Worm (Caenorhabditis elegans) whole organism, early embryonic: Measurements from ENCODE around the gene dop-1.

Experiments
- B0310.2 ChIP-seq: sonication (generic microtip); optimal IDR thresholded peaks from 2 replicates; lab custom pipeline; 2016; ENCODE audit warnings: mild to moderate bottlenecking, missing genetic modification characterization, missing compliant biosample characterization
- F13C5.2 ChIP-seq: sonication (generic microtip); optimal IDR thresholded peaks from 2 replicates; lab custom pipeline; 2017; ENCODE audit warnings: mild to moderate bottlenecking, missing genetic modification characterization, inconsistent platforms, missing compliant biosample characterization
- aly-1 ChIP-seq: sonication (generic microtip); optimal IDR thresholded peaks from 2 replicates; lab custom pipeline; 2016; ENCODE audit warnings: missing genetic modification characterization, missing compliant biosample characterization
- ama-1 ChIP-seq: fragments of 150-350 bp; optimal IDR thresholded peaks from 2 replicates; lab custom pipeline; 2014
- ceh-13 ChIP-seq: fragments of 200-800 bp; sonication (Bioruptor generic); optimal IDR thresholded peaks from 2 replicates; lab custom pipeline; 2018; ENCODE audit warnings: mild to moderate bottlenecking, missing genetic modification characterization, missing compliant biosample characterization
- ceh-36 ChIP-seq: sonication (generic microtip); optimal IDR thresholded peaks from 2 replicates; lab custom pipeline; 2016; ENCODE audit warnings: missing genetic modification characterization, inconsistent platforms, missing compliant biosample characterization
- ets-7 ChIP-seq: sonication (generic microtip); optimal IDR thresholded peaks from 2 replicates; lab custom pipeline; 2016; ENCODE audit warnings: missing genotype, missing genetic modification characterization, missing compliant biosample characterization
- flt-1 ChIP-seq: fragments of 200-800 bp; sonication (Bioruptor generic); IDR thresholded peaks from 2 replicates; pipeline ENCODE4 v1.3.6; 2022; ENCODE audit warnings: missing genetic modification characterization, missing compliant biosample characterization
- hmbx-1 ChIP-seq: sonication (generic microtip); optimal IDR thresholded peaks from 2 replicates; lab custom pipeline; 2016; ENCODE audit warnings: mild to moderate bottlenecking, missing genetic modification characterization, missing compliant biosample characterization
- hmg-4 ChIP-seq: fragments of 200-800 bp; sonication (Bioruptor generic); optimal IDR thresholded peaks from 2 replicates; lab custom pipeline; 2018; ENCODE audit warnings: mild to moderate bottlenecking, missing genetic modification characterization, missing compliant biosample characterization
- hnd-1 ChIP-seq: sonication (generic microtip); optimal IDR thresholded peaks from 2 replicates; lab custom pipeline; 2016; ENCODE audit warnings: missing genetic modification characterization, missing compliant biosample characterization
- pes-1 ChIP-seq: fragments of 200-800 bp; sonication (Bioruptor generic); IDR thresholded peaks from 2 replicates; pipeline ENCODE4 v1.3.6; 2022; ENCODE audit warnings: missing genetic modification reagents, missing genetic modification characterization, missing compliant biosample characterization
- scrt-1 ChIP-seq: fragments of 200-800 bp; sonication (Bioruptor generic); IDR thresholded peaks from 2 replicates; pipeline ENCODE4 v1.3.6; 2022; ENCODE audit warnings: missing genetic modification characterization, missing compliant biosample characterization
- sea-1 ChIP-seq: fragments of 200-800 bp; sonication (Bioruptor generic); conservative IDR thresholded peaks from 2 replicates; pipeline ENCODE4 v1.3.6; 2022; ENCODE audit warnings: missing genetic modification characterization, missing compliant biosample characterization
- tbx-11 ChIP-seq: fragments of 200-800 bp; sonication (Bioruptor generic); IDR thresholded peaks from 2 replicates; pipeline ENCODE4 v1.3.6; 2022; ENCODE audit warnings: missing genetic modification characterization, missing compliant biosample characterization
- tbx-37 ChIP-seq: fragments of 200-800 bp; sonication (Bioruptor generic); conservative IDR thresholded peaks from 2 replicates; pipeline ENCODE4 v1.3.6; 2022; ENCODE audit warnings: missing genetic modification reagents, missing genetic modification characterization, missing compliant biosample characterization
- tra-4 ChIP-seq: sonication (generic microtip); optimal IDR thresholded peaks from 2 replicates; lab custom pipeline; 2017; ENCODE audit warnings: missing genetic modification characterization, missing compliant biosample characterization

The dop-1 gene

DNA sequence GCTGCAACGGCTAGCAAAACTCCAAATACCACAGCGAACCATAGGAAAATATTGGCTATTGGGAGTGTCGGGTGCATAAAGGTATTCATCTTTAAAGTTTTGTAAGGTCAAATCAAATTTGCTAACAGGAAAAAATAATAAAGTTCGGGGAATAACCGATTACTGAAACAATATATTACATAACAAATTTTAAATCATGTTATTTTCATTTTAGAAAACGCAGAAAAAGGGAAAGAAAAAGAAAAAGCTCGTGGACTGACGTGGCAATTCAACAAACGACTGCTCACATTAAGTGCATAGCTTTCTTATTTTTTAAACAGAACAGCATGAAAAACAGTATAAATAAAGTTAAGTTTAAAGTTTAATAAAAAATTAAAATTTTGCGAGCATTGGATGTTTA lies 45.5 kb downstream of the dop-1 start, which contains the start of gene R160.6:
Gene R160.6, minus strand, starts transcription at position 101 of the 400 bp plus-strand sequence.
- no peak for TF ChIP-seq hmg-4 (GFP tag; lab: Kevin White, UChicago)
- TF ChIP-seq tbx-11 (GFP tag; lab: Robert Waterston, UW), result no peak
- no peak for TF ChIP-seq tra-4 (tag; lab: Kevin White, UChicago)
- TF ChIP-seq ceh-36 (tag; lab: Kevin White, UChicago), result no peak
- TF ChIP-seq aly-1, result no peak
- no peak for TF ChIP-seq scrt-1
- no peak for TF ChIP-seq tbx-37 (GFP tag; lab: Robert Waterston, UW)
- TF ChIP-seq ets-7 (tag; lab: Kevin White, UChicago), result no peak
- no peak for TF ChIP-seq ama-1 (lab: Kevin White, UChicago)
- no peak for TF ChIP-seq F13C5.2 (tag; lab: Kevin White, UChicago)
- TF ChIP-seq hmbx-1 (tag; lab: Kevin White, UChicago), result no peak
- no peak for TF ChIP-seq hnd-1 (tag; lab: Kevin White, UChicago)
- no peak for TF ChIP-seq B0310.2 (tag; lab: Kevin White, UChicago)

DNA sequence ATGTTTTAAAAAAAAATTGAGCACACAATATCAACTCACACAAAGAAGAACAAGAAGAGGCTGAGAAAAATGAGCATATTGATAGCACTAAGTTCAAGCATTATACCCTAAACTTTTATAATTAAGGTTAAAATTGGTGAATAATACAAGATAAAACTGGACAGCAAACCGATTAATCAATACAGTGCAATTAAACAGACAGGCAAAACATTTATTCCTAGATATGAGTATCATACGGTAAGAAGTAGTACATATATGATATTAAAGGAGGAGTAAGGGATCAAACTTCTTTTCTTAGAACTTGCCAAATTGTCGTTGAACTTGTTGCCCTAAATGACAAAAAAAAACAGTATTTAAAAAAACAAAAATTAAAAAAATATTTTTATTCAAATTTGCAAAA lies 46.7 kb downstream of the dop-1 start, which contains the start of gene R160.14:
Gene R160.14, minus strand, starts transcription at position 101 of the 400 bp plus-strand sequence.
- TF ChIP-seq pes-1 (GFP tag; lab: Robert Waterston, UW), result no peak
- no peak for TF ChIP-seq scrt-1
- no peak for TF ChIP-seq tbx-11 (GFP tag; lab: Robert Waterston, UW)
- TF ChIP-seq aly-1, result no peak
- TF ChIP-seq sea-1, result no peak
- TF ChIP-seq F13C5.2 (tag; lab: Kevin White, UChicago), result no peak
- TF ChIP-seq tbx-37 (GFP tag; lab: Robert Waterston, UW), result no peak
- TF ChIP-seq ama-1 (lab: Kevin White, UChicago), result no peak
- no peak for TF ChIP-seq tra-4 (tag; lab: Kevin White, UChicago)
- no peak for TF ChIP-seq ets-7 (tag; lab: Kevin White, UChicago)
- no peak for TF ChIP-seq ceh-13 (GFP tag; lab: Kevin White, UChicago)
- TF ChIP-seq hmbx-1 (tag; lab: Kevin White, UChicago), result no peak
- TF ChIP-seq hnd-1 (tag; lab: Kevin White, UChicago), result no peak
- TF ChIP-seq flt-1 (GFP tag; lab: Robert Waterston, UW), result no peak
- no peak for TF ChIP-seq B0310.2 (tag; lab: Kevin White, UChicago)
- no peak for TF ChIP-seq ceh-36 (tag; lab: Kevin White, UChicago)
- TF ChIP-seq hmg-4 (GFP tag; lab: Kevin White, UChicago), result no peak

DNA sequence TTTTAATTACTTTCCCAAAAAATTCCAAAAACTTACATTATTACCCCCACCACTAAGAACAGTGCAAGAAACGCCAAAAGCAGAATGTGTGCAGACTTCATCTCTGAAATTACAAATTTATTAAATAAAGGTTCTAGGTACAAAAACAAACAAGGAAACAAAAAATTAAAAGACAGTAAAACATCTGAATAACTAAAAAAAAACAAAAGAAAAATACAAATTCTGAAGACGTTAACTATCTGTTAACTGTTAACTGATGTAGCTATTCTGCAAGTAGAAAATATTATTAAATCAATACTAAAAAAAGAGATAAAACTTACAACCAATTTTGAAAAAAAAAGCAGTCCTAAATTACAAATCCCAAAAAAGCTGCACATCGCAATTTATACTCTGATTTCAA lies 47.2 kb downstream of the dop-1 start, which contains the start of gene R160.13:
Gene R160.13, minus strand, starts transcription at position 101 of the 400 bp plus-strand sequence.
- TF ChIP-seq B0310.2 (tag; lab: Kevin White, UChicago), result no peak
- no peak for TF ChIP-seq scrt-1
- TF ChIP-seq hmbx-1 (tag; lab: Kevin White, UChicago), result no peak
- TF ChIP-seq aly-1, result no peak
- no peak for TF ChIP-seq tra-4 (tag; lab: Kevin White, UChicago)
- TF ChIP-seq tbx-11 (GFP tag; lab: Robert Waterston, UW), result no peak
- no peak for TF ChIP-seq ceh-13 (GFP tag; lab: Kevin White, UChicago)
- TF ChIP-seq ceh-36 (tag; lab: Kevin White, UChicago), result no peak
- TF ChIP-seq ama-1 (lab: Kevin White, UChicago), result no peak
- TF ChIP-seq hnd-1 (tag; lab: Kevin White, UChicago), result no peak
- no peak for TF ChIP-seq pes-1 (GFP tag; lab: Robert Waterston, UW)
- TF ChIP-seq hmg-4 (GFP tag; lab: Kevin White, UChicago), result no peak
- no peak for TF ChIP-seq ets-7 (tag; lab: Kevin White, UChicago)
- no peak for TF ChIP-seq tbx-37 (GFP tag; lab: Robert Waterston, UW)
- TF ChIP-seq F13C5.2 (tag; lab: Kevin White, UChicago), result no peak
- no peak for TF ChIP-seq flt-1 (GFP tag; lab: Robert Waterston, UW)
- TF ChIP-seq sea-1, result no peak

DNA sequence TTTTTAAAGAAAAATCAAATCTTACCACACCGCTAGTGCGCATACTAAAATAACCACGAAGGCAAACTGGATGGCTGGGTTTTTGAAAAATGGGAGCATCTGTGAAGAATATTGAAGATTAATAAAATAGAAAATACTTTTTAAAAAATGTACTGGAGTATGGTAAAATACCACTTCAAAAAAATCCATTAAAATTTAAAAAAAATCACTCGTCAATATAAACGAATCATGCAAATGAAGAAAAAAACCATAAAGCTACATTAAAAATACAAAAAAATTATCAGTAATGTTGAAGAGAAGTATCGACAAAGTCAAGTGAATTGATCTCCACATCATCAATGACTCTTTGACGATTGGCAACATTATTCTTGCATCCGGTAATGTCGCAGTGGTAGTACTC lies 47.9 kb downstream of the dop-1 start, which contains the start of gene R160.5:
Gene R160.5, minus strand, starts transcription at position 101 of the 400 bp plus-strand sequence.
- TF ChIP-seq hmg-4 (GFP tag; lab: Kevin White, UChicago) (no peak), flt-1 (GFP tag; lab: Robert Waterston, UW) (no peak), tbx-37 (GFP tag; lab: Robert Waterston, UW) (no peak), ceh-36 (tag; lab: Kevin White, UChicago) (no peak), hmbx-1 (tag; lab: Kevin White, UChicago) (no peak), scrt-1 (no peak), tra-4 (tag; lab: Kevin White, UChicago) (no peak), ceh-13 (GFP tag; lab: Kevin White, UChicago) (no peak), sea-1 (no peak), aly-1 (no peak), pes-1 (GFP tag; lab: Robert Waterston, UW) (no peak), ets-7 (tag; lab: Kevin White, UChicago) (no peak), hnd-1 (tag; lab: Kevin White, UChicago) (no peak), F13C5.2 (tag; lab: Kevin White, UChicago) (no peak), B0310.2 (tag; lab: Kevin White, UChicago) (no peak), tbx-11 (GFP tag; lab: Robert Waterston, UW) (no peak), ama-1 (lab: Kevin White, UChicago) (no peak)

DNA sequence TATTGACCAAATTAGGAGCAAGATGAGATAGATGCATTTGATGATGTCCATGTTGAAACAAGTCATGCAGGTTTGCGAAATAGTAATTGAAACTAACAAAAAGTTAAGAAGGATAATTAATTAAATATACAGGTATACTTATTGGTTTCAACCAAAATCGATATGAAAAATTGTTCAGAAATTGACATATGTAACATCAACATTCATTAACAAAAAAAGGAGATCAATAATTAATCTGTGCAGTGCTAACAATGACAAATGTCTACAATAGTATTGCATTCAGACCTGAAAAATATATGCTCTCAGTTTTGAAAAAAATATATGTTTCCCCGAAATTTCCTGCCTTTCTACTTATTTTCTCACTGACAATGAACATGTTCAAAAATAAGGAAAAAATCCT lies 49.9 kb downstream of the dop-1 start, which contains the start of gene R160.4:
Gene R160.4, minus strand, starts transcription at position 101 of the 400 bp plus-strand sequence.
- TF ChIP-seq hmbx-1 (tag; lab: Kevin White, UChicago) (no peak), B0310.2 (tag; lab: Kevin White, UChicago) (no peak), tra-4 (tag; lab: Kevin White, UChicago) (no peak), tbx-37 (GFP tag; lab: Robert Waterston, UW) (no peak), ceh-36 (tag; lab: Kevin White, UChicago) (no peak), tbx-11 (GFP tag; lab: Robert Waterston, UW) (no peak), flt-1 (GFP tag; lab: Robert Waterston, UW) (no peak), ceh-13 (GFP tag; lab: Kevin White, UChicago) (no peak), hnd-1 (tag; lab: Kevin White, UChicago) (no peak), sea-1 (no peak), pes-1 (GFP tag; lab: Robert Waterston, UW) (no peak), ama-1 (lab: Kevin White, UChicago) (no peak), aly-1 (no peak), F13C5.2 (tag; lab: Kevin White, UChicago) (no peak), ets-7 (tag; lab: Kevin White, UChicago) (no peak), hmg-4 (GFP tag; lab: Kevin White, UChicago) (no peak), scrt-1 (no peak)

DNA sequence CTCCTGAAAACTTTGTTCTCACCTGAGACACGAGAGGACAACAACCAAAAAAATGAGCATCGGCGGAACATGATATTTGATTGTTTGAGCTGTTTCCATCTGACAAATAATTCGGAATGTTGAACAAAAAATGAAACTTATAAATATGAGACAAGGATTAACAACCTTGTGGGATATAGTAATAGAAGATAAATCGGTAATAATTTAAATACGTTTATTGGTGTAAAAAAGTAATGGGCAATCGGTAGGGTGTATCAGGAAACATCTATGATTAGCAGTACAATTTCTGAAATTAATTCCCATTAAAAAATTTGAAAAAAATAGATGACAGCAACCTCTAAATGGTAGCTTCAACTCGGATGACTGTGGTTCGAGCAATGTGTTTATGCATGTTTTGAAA lies 51.2 kb downstream of the dop-1 start, which contains the start of gene R160.10:
Gene R160.10, minus strand, starts transcription at position 101 of the 400 bp plus-strand sequence.
- TF ChIP-seq flt-1 (GFP tag; lab: Robert Waterston, UW), result no peak
- no peak for TF ChIP-seq ets-7 (tag; lab: Kevin White, UChicago)
- TF ChIP-seq hmg-4 (GFP tag; lab: Kevin White, UChicago), result no peak
- no peak for TF ChIP-seq scrt-1
- no peak for TF ChIP-seq B0310.2 (tag; lab: Kevin White, UChicago)
- TF ChIP-seq aly-1, result no peak
- TF ChIP-seq ceh-36 (tag; lab: Kevin White, UChicago), result no peak
- no peak for TF ChIP-seq hmbx-1 (tag; lab: Kevin White, UChicago)
- no peak for TF ChIP-seq tra-4 (tag; lab: Kevin White, UChicago)
- no peak for TF ChIP-seq pes-1 (GFP tag; lab: Robert Waterston, UW)
- TF ChIP-seq tbx-37 (GFP tag; lab: Robert Waterston, UW), result no peak
- TF ChIP-seq hnd-1 (tag; lab: Kevin White, UChicago), result no peak
- TF ChIP-seq tbx-11 (GFP tag; lab: Robert Waterston, UW), result no peak
- no peak for TF ChIP-seq ceh-13 (GFP tag; lab: Kevin White, UChicago)
- no peak for TF ChIP-seq sea-1
- TF ChIP-seq ama-1 (lab: Kevin White, UChicago), result no peak
- no peak for TF ChIP-seq F13C5.2 (tag; lab: Kevin White, UChicago)
